Fruit fly (Drosophila melanogaster) whole organism, embryonic: ENCODE results near the gene CG14383.

Experiments
- ATbp ChIP-seq: fragments of 200-800 bp; sonication (Bioruptor generic); optimal IDR thresholded peaks from 2 replicates; lab custom pipeline; 2017; ENCODE audit warnings: missing biosample characterization, mild to moderate bottlenecking, missing genetic modification characterization, missing genetic modification reagents
- Bgb ChIP-seq: fragments of 200-800 bp; sonication (Bioruptor generic); IDR thresholded peaks from 2 replicates; pipeline ENCODE4 v1.3.6; 2022; ENCODE audit warnings: missing biosample characterization, missing genetic modification characterization; ENCODE audit not compliant: partially characterized antibody
- Blimp-1 ChIP-seq: fragments of 200-800 bp; sonication (Bioruptor generic); optimal IDR thresholded peaks from 3 replicates; lab custom pipeline; 2018; ENCODE audit warnings: missing biosample characterization, missing genetic modification characterization, mild to moderate bottlenecking, moderate library complexity, missing genetic modification reagents
- CG10979 ChIP-seq: fragments of 200-800 bp; sonication (Bioruptor generic); optimal IDR thresholded peaks from 2 replicates; lab custom pipeline; 2018; ENCODE audit warnings: missing biosample characterization, mild to moderate bottlenecking, missing genetic modification characterization, moderate library complexity
- CG12155 ChIP-seq: fragments of 200-800 bp; sonication (Bioruptor generic); optimal IDR thresholded peaks from 3 replicates; lab custom pipeline; 2016; ENCODE audit warnings: missing biosample characterization, missing genetic modification characterization
- CG12659 ChIP-seq: fragments of 200-800 bp; sonication (Bioruptor generic); optimal IDR thresholded peaks from 3 replicates; lab custom pipeline; 2017; ENCODE audit warnings: mild to moderate bottlenecking, missing biosample characterization, missing genetic modification reagents, missing genetic modification characterization
- CG16813 ChIP-seq: fragments of 200-800 bp; sonication (Bioruptor generic); IDR thresholded peaks from 3 replicates; pipeline ENCODE4 v1.3.6; 2022; ENCODE audit warnings: missing biosample characterization, missing genetic modification characterization; ENCODE audit not compliant: partially characterized antibody
- CG16815 ChIP-seq: fragments of 200-800 bp; sonication (Bioruptor generic); optimal IDR thresholded peaks from 3 replicates; lab custom pipeline; 2017; ENCODE audit warnings: missing biosample characterization, mild to moderate bottlenecking, missing genetic modification characterization
- CG17328 ChIP-seq: fragments of 200-800 bp; sonication (Bioruptor generic); IDR thresholded peaks from 2 replicates; pipeline ENCODE4 v1.3.6; 2022; ENCODE audit warnings: missing biosample characterization, missing genetic modification characterization
- CG17612 ChIP-seq: fragments of 200-800 bp; sonication (Bioruptor generic); IDR thresholded peaks from 2 replicates; pipeline ENCODE4 v1.3.6; 2022; ENCODE audit warnings: missing biosample characterization, missing genetic modification characterization
- CG17829 ChIP-seq: fragments of 200-800 bp; optimal IDR thresholded peaks from 2 replicates; lab custom pipeline; 2019; ENCODE audit warnings: missing biosample characterization, mild to moderate bottlenecking, missing genetic modification characterization, moderate library complexity
- CG1792 ChIP-seq: fragments of 200-800 bp; sonication (Bioruptor generic); optimal IDR thresholded peaks from 2 replicates; lab custom pipeline; 2016; ENCODE audit warnings: missing biosample characterization, missing genetic modification characterization
- CG33213 ChIP-seq: fragments of 200-800 bp; sonication (Bioruptor generic); optimal IDR thresholded peaks from 3 replicates; lab custom pipeline; 2016; ENCODE audit warnings: missing biosample characterization, missing genetic modification characterization
- CG42726 ChIP-seq: fragments of 200-800 bp; sonication (Bioruptor generic); IDR thresholded peaks from 2 replicates; pipeline ENCODE4 v1.3.6; 2022; ENCODE audit warnings: missing biosample characterization, missing genetic modification characterization; ENCODE audit not compliant: partially characterized antibody
- CG4617 ChIP-seq: fragments of 200-800 bp; sonication (Bioruptor generic); optimal IDR thresholded peaks from 3 replicates; lab custom pipeline; 2016; ENCODE audit warnings: missing biosample characterization, missing genetic modification characterization, borderline replicate concordance
- CG4730 ChIP-seq: fragments of 200-800 bp; sonication (Bioruptor generic); IDR thresholded peaks from 2 replicates; pipeline ENCODE4 v1.3.6; 2022; ENCODE audit warnings: missing biosample characterization, missing genetic modification characterization
- CG4820 ChIP-seq: fragments of 200-800 bp; sonication (Bioruptor generic); optimal IDR thresholded peaks from 3 replicates; lab custom pipeline; 2016; ENCODE audit warnings: missing biosample characterization, missing genetic modification characterization
- CG6813 ChIP-seq: fragments of 200-800 bp; sonication (Bioruptor generic); optimal IDR thresholded peaks from 2 replicates; lab custom pipeline; 2017; ENCODE audit warnings: missing biosample characterization, missing genetic modification characterization, mild to moderate bottlenecking, moderate library complexity, missing genetic modification reagents
- CG7372 ChIP-seq: fragments of 200-800 bp; sonication (Bioruptor generic); IDR thresholded peaks from 2 replicates; pipeline ENCODE4 v1.3.6; 2022; ENCODE audit warnings: missing biosample characterization, missing genetic modification characterization
- CG8478 ChIP-seq: fragments of >200 bp; optimal IDR thresholded peaks from 2 replicates; lab custom pipeline; 2018
- CG8765 ChIP-seq: fragments of 200-800 bp; sonication (Bioruptor generic); IDR thresholded peaks from 2 replicates; pipeline ENCODE4 v1.3.6; 2022; ENCODE audit warnings: missing biosample characterization, missing genetic modification characterization
- CG9797 ChIP-seq: fragments of 200-800 bp; sonication (Bioruptor generic); optimal IDR thresholded peaks from 3 replicates; lab custom pipeline; 2018; ENCODE audit warnings: missing biosample characterization, mild to moderate bottlenecking, missing genetic modification characterization
- CTCF ChIP-seq: fragments of 200-800 bp; sonication (Bioruptor generic); optimal IDR thresholded peaks from 2 replicates; lab custom pipeline; 2017; ENCODE audit warnings: missing biosample characterization, mild to moderate bottlenecking, missing genetic modification characterization, moderate library complexity
- E2f2 ChIP-seq: fragments of 200-800 bp; sonication (Bioruptor generic); IDR thresholded peaks from 2 replicates; pipeline ENCODE4 v1.3.6; 2022; ENCODE audit warnings: missing biosample characterization, missing genetic modification characterization
- HLH4C ChIP-seq: fragments of 200-800 bp; sonication (Bioruptor generic); IDR thresholded peaks from 3 replicates; pipeline ENCODE4 v1.3.6; 2022; ENCODE audit warnings: missing biosample characterization, missing genetic modification characterization; ENCODE audit not compliant: partially characterized antibody
- HLH54F ChIP-seq: fragments of 200-800 bp; sonication (Bioruptor generic); optimal IDR thresholded peaks from 3 replicates; lab custom pipeline; 2016; ENCODE audit warnings: missing biosample characterization, missing genetic modification characterization
- HmgZ ChIP-seq: fragments of 200-800 bp; sonication (Bioruptor generic); optimal IDR thresholded peaks from 2 replicates; lab custom pipeline; 2018; ENCODE audit warnings: missing biosample characterization, mild to moderate bottlenecking, missing genetic modification characterization
- Hmr ChIP-seq: fragments of 200-800 bp; sonication (Bioruptor generic); optimal IDR thresholded peaks from 3 replicates; lab custom pipeline; 2017; ENCODE audit warnings: mild to moderate bottlenecking, missing biosample characterization, missing genetic modification reagents, missing genetic modification characterization
- Hr51 ChIP-seq, 2 experiments: fragments of 200-800 bp; sonication (Bioruptor generic); optimal IDR thresholded peaks; 2 replicates in 1 of 2; 3 replicates in 1 of 2; lab custom pipeline; 2016 to 2018; ENCODE audit warnings: missing biosample characterization in 2 of 2, missing genetic modification characterization in 2 of 2, mild to moderate bottlenecking in 1 of 2, moderate library complexity in 1 of 2
- Lhr ChIP-seq: fragments of 200-800 bp; sonication (Bioruptor generic); optimal IDR thresholded peaks from 3 replicates; lab custom pipeline; 2017; ENCODE audit warnings: mild to moderate bottlenecking, missing biosample characterization, missing genetic modification reagents, missing genetic modification characterization
- MBD-R2 ChIP-seq: fragments of 200-800 bp; sonication (Bioruptor generic); IDR thresholded peaks from 2 replicates; pipeline ENCODE4 v1.3.6; 2022; ENCODE audit warnings: missing biosample characterization, missing genetic modification characterization
- Max ChIP-seq: fragments of 200-800 bp; sonication (Bioruptor generic); optimal IDR thresholded peaks from 2 replicates; lab custom pipeline; 2016; ENCODE audit warnings: missing biosample characterization, mild to moderate bottlenecking, missing genetic modification characterization
- PHDP ChIP-seq: fragments of 200-800 bp; sonication (Bioruptor generic); optimal IDR thresholded peaks from 3 replicates; lab custom pipeline; 2018; ENCODE audit warnings: missing biosample characterization, mild to moderate bottlenecking, missing genetic modification characterization, moderate library complexity
- Trl ChIP-seq, 3 experiments: fragments of >200 bp in 2 of 3; fragments of 200-800 bp in 1 of 3; sonication (Bioruptor generic) in 1 of 3; optimal IDR thresholded peaks; 2 replicates in 1 of 3; 3 replicates in 2 of 3; lab custom pipeline; 2016 to 2017; ENCODE audit warnings: missing biosample characterization in 1 of 3, missing genetic modification characterization in 1 of 3
- bbx ChIP-seq: fragments of 200-800 bp; sonication (Bioruptor generic); IDR thresholded peaks from 2 replicates; pipeline ENCODE4 v1.3.6; 2022; ENCODE audit warnings: missing biosample characterization, missing genetic modification characterization; ENCODE audit not compliant: partially characterized antibody
- bcd ChIP-seq: fragments of 200-800 bp; sonication (Bioruptor generic); optimal IDR thresholded peaks from 2 replicates; lab custom pipeline; 2017; ENCODE audit warnings: missing biosample characterization, mild to moderate bottlenecking, missing genetic modification characterization
- btn ChIP-seq: fragments of 200-800 bp; sonication (Bioruptor generic); optimal IDR thresholded peaks from 2 replicates; lab custom pipeline; 2016; ENCODE audit warnings: missing biosample characterization, missing genetic modification characterization
- dmrt11E ChIP-seq: fragments of 200-800 bp; sonication (Bioruptor generic); optimal IDR thresholded peaks from 3 replicates; lab custom pipeline; 2018; ENCODE audit warnings: missing biosample characterization, mild to moderate bottlenecking, missing genetic modification characterization, moderate library complexity
- emc ChIP-seq: fragments of 200-800 bp; sonication (Bioruptor generic); optimal IDR thresholded peaks from 2 replicates; lab custom pipeline; 2016; ENCODE audit warnings: missing biosample characterization, missing genetic modification characterization
- esg ChIP-seq: fragments of 200-800 bp; sonication (Bioruptor generic); conservative IDR thresholded peaks from 2 replicates; pipeline ENCODE4 v1.3.6; 2022; ENCODE audit warnings: missing biosample characterization, missing genetic modification characterization
- grn ChIP-seq: fragments of 200-800 bp; sonication (Bioruptor generic); optimal IDR thresholded peaks from 3 replicates; lab custom pipeline; 2017; ENCODE audit warnings: missing biosample characterization, missing genetic modification characterization
- gro ChIP-seq: fragments of 200-800 bp; sonication (Bioruptor generic); optimal IDR thresholded peaks from 2 replicates; lab custom pipeline; 2016; ENCODE audit warnings: missing biosample characterization, missing genetic modification characterization
- p53 ChIP-seq: fragments of 200-800 bp; sonication (Bioruptor generic); optimal IDR thresholded peaks from 2 replicates; lab custom pipeline; 2016; ENCODE audit warnings: missing biosample characterization, missing genetic modification characterization
- peb ChIP-seq: fragments of 200-800 bp; sonication (Bioruptor generic); IDR thresholded peaks from 2 replicates; pipeline ENCODE4 v1.3.6; 2022; ENCODE audit warnings: missing biosample characterization, missing genetic modification characterization
- ro ChIP-seq: fragments of 200-800 bp; sonication (Bioruptor generic); IDR thresholded peaks from 2 replicates; pipeline ENCODE4 v1.3.6; 2022; ENCODE audit warnings: missing biosample characterization, missing genetic modification characterization
- sens-2 ChIP-seq: fragments of 200-800 bp; sonication (Bioruptor generic); IDR thresholded peaks from 2 replicates; pipeline ENCODE4 v1.3.6; 2022; ENCODE audit warnings: missing biosample characterization, missing genetic modification characterization
- sna ChIP-seq: fragments of 200-800 bp; sonication (Bioruptor generic); IDR thresholded peaks from 2 replicates; pipeline ENCODE4 v1.3.6; 2022; ENCODE audit warnings: missing biosample characterization, missing genetic modification characterization; ENCODE audit not compliant: partially characterized antibody
- sqz ChIP-seq: fragments of 200-800 bp; sonication (Bioruptor generic); optimal IDR thresholded peaks from 3 replicates; lab custom pipeline; 2018; ENCODE audit warnings: missing biosample characterization, mild to moderate bottlenecking, missing genetic modification characterization
- stc ChIP-seq: fragments of 200-800 bp; sonication (Bioruptor generic); IDR thresholded peaks from 2 replicates; pipeline ENCODE4 v1.3.6; 2022; ENCODE audit warnings: missing biosample characterization, missing genetic modification characterization
- zen ChIP-seq: fragments of 200-800 bp; sonication (Bioruptor generic); optimal IDR thresholded peaks from 3 replicates; lab custom pipeline; 2018; ENCODE audit warnings: missing biosample characterization, mild to moderate bottlenecking, missing genetic modification characterization, moderate library complexity

CG14383 gene

dm6 chr3R:12980628-12981219, 7.6 kb downstream of the CG14383 start, which contains the start of gene Paip2 (continued):
- TF ChIP-seq CG16815 (GFP tag; lab: Kevin White, UChicago), result no peak
- peak; percentile 43 for TF ChIP-seq CG9797 (GFP tag; lab: Kevin White, UChicago)
- peak; percentile 23 for TF ChIP-seq dmrt11E (tag; lab: Kevin White, UChicago)
- TF ChIP-seq btn (GFP tag; lab: Kevin White, UChicago), result no peak
- TF ChIP-seq sna (GFP tag; lab: Robert Waterston, UW), result peak; percentile 99
- no peak for TF ChIP-seq ATbp
- no peak for TF ChIP-seq CG10979
- peak; percentile 81 for TF ChIP-seq sqz
- TF ChIP-seq CG4617 (GFP tag; lab: Kevin White, UChicago), result peak; percentile 46
- TF ChIP-seq Hmr (GFP tag; lab: Kevin White, UChicago), result no peak
- TF ChIP-seq sens-2 (GFP tag; lab: Robert Waterston, UW), result no peak
- no peak for TF ChIP-seq Blimp-1 (GFP tag; lab: Kevin White, UChicago)
- peak; percentile 97 for TF ChIP-seq bbx (GFP tag; lab: Robert Waterston, UW)
- peak; percentile 6 for TF ChIP-seq CG33213 (GFP tag; lab: Kevin White, UChicago)
- peak; percentile 83 for TF ChIP-seq CG42726 (GFP tag; lab: Robert Waterston, UW)
- TF ChIP-seq peb (GFP tag; lab: Robert Waterston, UW), result no peak
- peak; percentile 66 for TF ChIP-seq CG8478
- TF ChIP-seq Max, result no peak
- TF ChIP-seq CG12155 (GFP tag; lab: Kevin White, UChicago), result peak; percentile 9
- TF ChIP-seq CG6813 (GFP tag; lab: Kevin White, UChicago), result no peak
- TF ChIP-seq PHDP (tag; lab: Kevin White, UChicago), result no peak
- no peak for TF ChIP-seq bcd (GFP tag; lab: Kevin White, UChicago)
- TF ChIP-seq HLH54F (GFP tag; lab: Kevin White, UChicago), result no peak
- peak; percentile 95 for TF ChIP-seq E2f2 (GFP tag; lab: Robert Waterston, UW)
- peak; percentile 3 for TF ChIP-seq CG1792 (GFP tag; lab: Kevin White, UChicago)
- TF ChIP-seq CG17829 (tag; lab: Kevin White, UChicago), result peak; percentile 61
- TF ChIP-seq Trl (optimal IDR thresholded peaks at IDR 0.05; lab: Kevin White, UChicago), result no peak
- TF ChIP-seq Trl (GFP tag; optimal IDR thresholded peaks at IDR 0.05; lab: Kevin White, UChicago), result peak; percentile 28
- peak; percentile 99 for TF ChIP-seq CG16813
- peak; percentile 91 for TF ChIP-seq CTCF
- TF ChIP-seq CG17612, result no peak
- TF ChIP-seq Lhr (GFP tag; lab: Kevin White, UChicago), result peak; percentile 76
- peak; percentile 43 for TF ChIP-seq HmgZ (tag; lab: Kevin White, UChicago)
- TF ChIP-seq CG7372 (GFP tag; lab: Robert Waterston, UW), result no peak
- no peak for TF ChIP-seq CG8765
- peak in 1 of 2 experiments; percentile 1 for TF ChIP-seq Hr51 (GFP tag; optimal IDR thresholded peaks at IDR 0.05; lab: Kevin White, UChicago)
- no peak for TF ChIP-seq esg
- TF ChIP-seq emc (GFP tag; lab: Kevin White, UChicago), result no peak
- TF ChIP-seq CG4730 (GFP tag; lab: Robert Waterston, UW), result no peak
- peak; percentile 68 for TF ChIP-seq grn (GFP tag; lab: Kevin White, UChicago)
- no peak for TF ChIP-seq ro (GFP tag; lab: Robert Waterston, UW)
- TF ChIP-seq zen (tag; lab: Kevin White, UChicago), result peak; percentile 55
- TF ChIP-seq stc (GFP tag; lab: Robert Waterston, UW), result no peak
- TF ChIP-seq Bgb (GFP tag; lab: Robert Waterston, UW), result peak; percentile 97
- no peak; the same call in 1 of the 2 replicates for TF ChIP-seq MBD-R2 (GFP tag; lab: Robert Waterston, UW)
- TF ChIP-seq CG4820 (GFP tag; lab: Kevin White, UChicago), result no peak
- TF ChIP-seq CG17328, result no peak
- peak; percentile 99 for TF ChIP-seq HLH4C (GFP tag; lab: Robert Waterston, UW)
- no peak for TF ChIP-seq p53 (GFP tag; lab: Kevin White, UChicago)
- peak; percentile 70 for TF ChIP-seq CG12659 (GFP tag; lab: Kevin White, UChicago)
- no peak for TF ChIP-seq gro (GFP tag; lab: Kevin White, UChicago)
